Fruit fly (Drosophila melanogaster) whole organism, embryonic: Measurements from ENCODE around the gene pr.

ENCODE experiments used
- ATbp ChIP-seq: fragments of 200-800 bp; sonication (Bioruptor generic); optimal IDR thresholded peaks from 2 replicates; lab custom pipeline; 2017; ENCODE audit warnings: missing biosample characterization, mild to moderate bottlenecking, missing genetic modification characterization, missing genetic modification reagents
- CG10147 ChIP-seq: fragments of 200-800 bp; sonication (Bioruptor generic); optimal IDR thresholded peaks from 2 replicates; lab custom pipeline; 2019; ENCODE audit warnings: missing biosample characterization, mild to moderate bottlenecking, missing genetic modification characterization, moderate library complexity
- CG10274 ChIP-seq: fragments of 200-800 bp; sonication (Bioruptor generic); optimal IDR thresholded peaks from 3 replicates; lab custom pipeline; 2017; ENCODE audit warnings: missing biosample characterization, mild to moderate bottlenecking, missing genetic modification characterization
- CG10462 ChIP-seq: fragments of 200-800 bp; sonication (Bioruptor generic); optimal IDR thresholded peaks from 2 replicates; lab custom pipeline; 2016; ENCODE audit warnings: missing biosample characterization, missing genetic modification characterization
- CG11695 ChIP-seq: fragments of 200-800 bp; sonication (Bioruptor generic); IDR thresholded peaks from 3 replicates; pipeline ENCODE4 v1.3.6; 2022; ENCODE audit warnings: missing biosample characterization, missing genetic modification characterization
- CG12942 ChIP-seq: fragments of 200-800 bp; sonication (Bioruptor generic); optimal IDR thresholded peaks from 3 replicates; lab custom pipeline; 2016; ENCODE audit warnings: missing biosample characterization, missing genetic modification characterization
- CG13894 ChIP-seq: fragments of 200-800 bp; sonication (Bioruptor generic); optimal IDR thresholded peaks from 3 replicates; lab custom pipeline; 2018; ENCODE audit warnings: missing biosample characterization, mild to moderate bottlenecking, missing genetic modification characterization, moderate library complexity
- CG1602 ChIP-seq: fragments of 200-800 bp; sonication (Bioruptor generic); optimal IDR thresholded peaks from 3 replicates; lab custom pipeline; 2016; ENCODE audit warnings: missing biosample characterization, missing genetic modification characterization
- CG1603 ChIP-seq: fragments of 200-800 bp; sonication (Bioruptor generic); optimal IDR thresholded peaks from 2 replicates; lab custom pipeline; 2019; ENCODE audit warnings: missing biosample characterization, mild to moderate bottlenecking, missing genetic modification characterization, moderate library complexity
- CG17186 ChIP-seq: fragments of 200-800 bp; sonication (Bioruptor generic); optimal IDR thresholded peaks from 3 replicates; lab custom pipeline; 2017; ENCODE audit warnings: missing biosample characterization, missing genetic modification reagents, missing genetic modification characterization
- CG17829 ChIP-seq: fragments of 200-800 bp; optimal IDR thresholded peaks from 2 replicates; lab custom pipeline; 2019; ENCODE audit warnings: missing biosample characterization, mild to moderate bottlenecking, missing genetic modification characterization, moderate library complexity
- CG32772 ChIP-seq: fragments of 200-800 bp; sonication (Bioruptor generic); IDR thresholded peaks from 2 replicates; pipeline ENCODE4 v1.3.6; 2022; ENCODE audit warnings: missing biosample characterization, missing genetic modification characterization
- CG3281 ChIP-seq: fragments of 200-800 bp; sonication (Bioruptor generic); optimal IDR thresholded peaks from 3 replicates; lab custom pipeline; 2017; ENCODE audit warnings: missing biosample characterization, mild to moderate bottlenecking, missing genetic modification characterization
- CG33213 ChIP-seq: fragments of 200-800 bp; sonication (Bioruptor generic); optimal IDR thresholded peaks from 3 replicates; lab custom pipeline; 2016; ENCODE audit warnings: missing biosample characterization, missing genetic modification characterization
- CG42726 ChIP-seq: fragments of 200-800 bp; sonication (Bioruptor generic); IDR thresholded peaks from 2 replicates; pipeline ENCODE4 v1.3.6; 2022; ENCODE audit warnings: missing biosample characterization, missing genetic modification characterization; ENCODE audit not compliant: partially characterized antibody
- CG5245 ChIP-seq: fragments of 200-800 bp; sonication (Bioruptor generic); optimal IDR thresholded peaks from 3 replicates; lab custom pipeline; 2016; ENCODE audit warnings: missing biosample characterization, missing genetic modification characterization
- CG6272 ChIP-seq: fragments of 200-800 bp; sonication (Bioruptor generic); IDR thresholded peaks from 2 replicates; pipeline ENCODE4 v1.3.6; 2022; ENCODE audit warnings: missing biosample characterization, missing genetic modification characterization
- CG6791 ChIP-seq: fragments of 200-800 bp; sonication (Bioruptor generic); IDR thresholded peaks from 3 replicates; pipeline ENCODE4 v1.3.6; 2022; ENCODE audit warnings: missing biosample characterization, missing genetic modification characterization; ENCODE audit not compliant: partially characterized antibody
- CG7556 ChIP-seq: fragments of 200-800 bp; sonication (Bioruptor generic); optimal IDR thresholded peaks from 2 replicates; lab custom pipeline; 2017; ENCODE audit warnings: missing biosample characterization, mild to moderate bottlenecking, missing genetic modification characterization
- CG7839 ChIP-seq: fragments of 200-800 bp; sonication (Bioruptor generic); optimal IDR thresholded peaks from 3 replicates; lab custom pipeline; 2018; ENCODE audit warnings: missing biosample characterization, mild to moderate bottlenecking, missing genetic modification characterization, moderate library complexity
- Eip74EF ChIP-seq, 2 experiments: fragments of 200-800 bp in 1 of 2; fragments of >200 bp in 1 of 2; sonication (Bioruptor generic) in 1 of 2; optimal IDR thresholded peaks; 2 replicates each; lab custom pipeline; 2017 to 2019; ENCODE audit warnings: missing biosample characterization in 2 of 2, missing genetic modification characterization in 2 of 2, mild to moderate bottlenecking in 1 of 2, moderate library complexity in 1 of 2
- Ets65A ChIP-seq: fragments of 200-800 bp; sonication (Bioruptor generic); peaks from one replicate; lab custom pipeline; 2016; ENCODE audit warnings: missing biosample characterization, missing genetic modification characterization
- Hey ChIP-seq: fragments of 200-800 bp; sonication (Bioruptor generic); optimal IDR thresholded peaks from 3 replicates; lab custom pipeline; 2018; ENCODE audit warnings: missing biosample characterization, mild to moderate bottlenecking, missing genetic modification characterization
- Jarid2 ChIP-seq: fragments of 200-800 bp; sonication (Bioruptor generic); optimal IDR thresholded peaks from 3 replicates; lab custom pipeline; 2017; ENCODE audit warnings: mild to moderate bottlenecking, missing biosample characterization, missing genetic modification reagents, missing genetic modification characterization
- MBD-R2 ChIP-seq: fragments of 200-800 bp; sonication (Bioruptor generic); IDR thresholded peaks from 2 replicates; pipeline ENCODE4 v1.3.6; 2022; ENCODE audit warnings: missing biosample characterization, missing genetic modification characterization
- Oaz ChIP-seq: fragments of 200-800 bp; sonication (Bioruptor generic); IDR thresholded peaks from 2 replicates; pipeline ENCODE4 v1.3.6; 2022; ENCODE audit warnings: missing biosample characterization, missing genetic modification characterization
- Ptx1 ChIP-seq: fragments of 200-800 bp; sonication (Bioruptor generic); IDR thresholded peaks from 2 replicates; pipeline ENCODE4 v1.3.6; 2022; ENCODE audit warnings: missing biosample characterization, missing genetic modification characterization
- Sox102F ChIP-seq: fragments of 200-800 bp; sonication (Bioruptor generic); optimal IDR thresholded peaks from 2 replicates; lab custom pipeline; 2018; ENCODE audit warnings: missing biosample characterization, mild to moderate bottlenecking, missing genetic modification characterization, moderate library complexity
- Vsx1 ChIP-seq: fragments of 200-800 bp; sonication (Bioruptor generic); optimal IDR thresholded peaks from 2 replicates; lab custom pipeline; 2017; ENCODE audit warnings: missing biosample characterization, mild to moderate bottlenecking, missing genetic modification characterization, missing genetic modification reagents
- YL-1 ChIP-seq: fragments of 200-800 bp; sonication (Bioruptor generic); optimal IDR thresholded peaks from 3 replicates; lab custom pipeline; 2017; ENCODE audit warnings: missing biosample characterization, mild to moderate bottlenecking, missing genetic modification characterization
- ab ChIP-seq: fragments of 200-800 bp; sonication (Bioruptor generic); optimal IDR thresholded peaks from 2 replicates; lab custom pipeline; 2016; ENCODE audit warnings: missing biosample characterization, missing genetic modification characterization
- ase ChIP-seq: fragments of 200-800 bp; sonication (Bioruptor generic); IDR thresholded peaks from 3 replicates; pipeline ENCODE4 v1.3.6; 2022; ENCODE audit warnings: missing biosample characterization, missing genetic modification characterization
- bbx ChIP-seq: fragments of 200-800 bp; sonication (Bioruptor generic); IDR thresholded peaks from 2 replicates; pipeline ENCODE4 v1.3.6; 2022; ENCODE audit warnings: missing biosample characterization, missing genetic modification characterization; ENCODE audit not compliant: partially characterized antibody
- cato ChIP-seq: fragments of 200-800 bp; sonication (Bioruptor generic); optimal IDR thresholded peaks from 2 replicates; lab custom pipeline; 2016; ENCODE audit warnings: missing biosample characterization, missing genetic modification characterization, borderline replicate concordance
- chinmo ChIP-seq: fragments of 200-800 bp; sonication (Bioruptor generic); IDR thresholded peaks from 4 replicates; pipeline ENCODE4 v1.3.6; 2022; ENCODE audit warnings: missing biosample characterization, missing genetic modification characterization; ENCODE audit not compliant: partially characterized antibody
- crc ChIP-seq: fragments of 200-800 bp; sonication (Bioruptor generic); optimal IDR thresholded peaks from 2 replicates; lab custom pipeline; 2016; ENCODE audit warnings: missing biosample characterization, missing genetic modification characterization
- da ChIP-seq: fragments of 200-800 bp; sonication (Bioruptor generic); optimal IDR thresholded peaks from 2 replicates; lab custom pipeline; 2016; ENCODE audit warnings: missing biosample characterization, missing genetic modification characterization
- dimm ChIP-seq: fragments of 200-800 bp; sonication (Bioruptor generic); IDR thresholded peaks from 2 replicates; pipeline ENCODE4 v1.3.6; 2022; ENCODE audit warnings: missing biosample characterization, missing genetic modification characterization
- dpn ChIP-seq, 2 experiments: fragments of 200-800 bp; sonication (Bioruptor generic); optimal IDR thresholded peaks; 3 replicates each; lab custom pipeline; 2016; ENCODE audit warnings: missing biosample characterization in 2 of 2, missing genetic modification characterization in 2 of 2
- fd102C ChIP-seq: fragments of 200-800 bp; sonication (Bioruptor generic); optimal IDR thresholded peaks from 2 replicates; lab custom pipeline; 2018; ENCODE audit warnings: missing biosample characterization, mild to moderate bottlenecking, missing genetic modification characterization, moderate library complexity
- gem ChIP-seq: fragments of 200-800 bp; sonication (Bioruptor generic); optimal IDR thresholded peaks from 2 replicates; lab custom pipeline; 2019; ENCODE audit warnings: missing biosample characterization, mild to moderate bottlenecking, missing genetic modification characterization, moderate library complexity
- grn ChIP-seq: fragments of 200-800 bp; sonication (Bioruptor generic); optimal IDR thresholded peaks from 3 replicates; lab custom pipeline; 2017; ENCODE audit warnings: missing biosample characterization, missing genetic modification characterization
- pan ChIP-seq, 4 experiments: fragments of >200 bp in 3 of 4; fragments of 200-800 bp in 1 of 4; sonication (Bioruptor generic) in 1 of 4; optimal IDR thresholded peaks in 3 of 4; IDR thresholded peaks in 1 of 4; 2 replicates each; pipeline versions ENCODE4 v1.3.6 to Lab custom; 2017 to 2022; ENCODE audit warnings: missing biosample characterization in 2 of 4, missing genetic modification characterization in 2 of 4, mixed read lengths in 1 of 4
- pho ChIP-seq: fragments of 200-800 bp; sonication (Bioruptor generic); optimal IDR thresholded peaks from 2 replicates; lab custom pipeline; 2016; ENCODE audit warnings: missing biosample characterization, missing genetic modification characterization
- phol ChIP-seq: fragments of 200-800 bp; sonication (Bioruptor generic); optimal IDR thresholded peaks from 3 replicates; lab custom pipeline; 2018; ENCODE audit warnings: missing biosample characterization, mild to moderate bottlenecking, missing genetic modification characterization, moderate library complexity
- shn ChIP-seq: fragments of 200-800 bp; sonication (Bioruptor generic); optimal IDR thresholded peaks from 3 replicates; lab custom pipeline; 2016; ENCODE audit warnings: missing biosample characterization, missing genetic modification characterization
- slbo ChIP-seq: fragments of 200-800 bp; sonication (Bioruptor generic); IDR thresholded peaks from 2 replicates; pipeline ENCODE4 v1.3.6; 2022; ENCODE audit warnings: missing biosample characterization, missing genetic modification characterization
- toy ChIP-seq: fragments of 200-800 bp; sonication (Bioruptor generic); IDR thresholded peaks from 2 replicates; pipeline ENCODE4 v1.3.6; 2022; ENCODE audit warnings: missing biosample characterization, missing genetic modification characterization

pr gene

dm6 chr2L:20082965-20083855 lies 8.0 kb upstream of the pr start (continued):
- no peak for TF ChIP-seq Eip74EF (GFP tag; optimal IDR thresholded peaks at IDR 0.05; lab: Kevin White, UChicago)
- no peak for TF ChIP-seq CG11695 (GFP tag; lab: Robert Waterston, UW)
- TF ChIP-seq fd102C (GFP tag; lab: Kevin White, UChicago): no peak
- TF ChIP-seq CG42726: no peak
- no peak for TF ChIP-seq ab (GFP tag; lab: Kevin White, UChicago)
- TF ChIP-seq Jarid2 (GFP tag; lab: Kevin White, UChicago): no peak
- TF ChIP-seq toy: no peak
- TF ChIP-seq CG33213 (GFP tag; lab: Kevin White, UChicago): no peak
- TF ChIP-seq MBD-R2 (GFP tag; lab: Robert Waterston, UW): no peak
- TF ChIP-seq CG10274 (GFP tag; lab: Kevin White, UChicago): no peak
- TF ChIP-seq CG6272 (GFP tag; lab: Robert Waterston, UW): no peak
- peak; percentile 30 for TF ChIP-seq CG10147 (GFP tag; lab: Kevin White, UChicago)
- peak; percentile 29 for TF ChIP-seq CG7556 (GFP tag; lab: Kevin White, UChicago)
- no peak for TF ChIP-seq pho (GFP tag; lab: Kevin White, UChicago)
- TF ChIP-seq dimm (GFP tag; lab: Robert Waterston, UW): no peak
- peak; percentile 5 for TF ChIP-seq phol (tag; lab: Kevin White, UChicago)
- peak; percentile 12 for TF ChIP-seq crc
- no peak for TF ChIP-seq pan (optimal IDR thresholded peaks at IDR 0.05; lab: Kevin White, UChicago)
- peak in 1 of 2 experiments; percentile 23 for TF ChIP-seq pan (GFP tag; optimal IDR thresholded peaks at IDR 0.05 in 1 of 2, IDR thresholded peaks at IDR 0.05 in 1 of 2)
- peak; percentile 47 for TF ChIP-seq Sox102F (GFP tag; lab: Kevin White, UChicago)
- TF ChIP-seq CG3281 (GFP tag; lab: Kevin White, UChicago): peak; percentile 36
- peak; percentile 66 for TF ChIP-seq Ets65A (GFP tag; lab: Kevin White, UChicago)
- peak; percentile 34; the same call in 1 of the 2 replicates for TF ChIP-seq Ptx1
- no peak for TF ChIP-seq bbx
- peak; percentile 8 for TF ChIP-seq ATbp (GFP tag; lab: Kevin White, UChicago)
- no peak for TF ChIP-seq CG17829 (tag; lab: Kevin White, UChicago)
- TF ChIP-seq dpn (GFP tag; optimal IDR thresholded peaks at IDR 0.05; lab: Kevin White, UChicago): peak in 1 of 2 experiments; percentile 5
- no peak for TF ChIP-seq Hey (tag; lab: Kevin White, UChicago)
- TF ChIP-seq Vsx1: no peak
- TF ChIP-seq CG10462 (GFP tag; lab: Kevin White, UChicago): no peak
- no peak for TF ChIP-seq CG32772 (GFP tag; lab: Robert Waterston, UW)
- TF ChIP-seq chinmo (GFP tag; lab: Robert Waterston, UW): peak; percentile 86; the same call in 2 of the 4 replicates
- no peak for TF ChIP-seq CG13894 (tag; lab: Kevin White, UChicago)
- TF ChIP-seq CG17186 (GFP tag; lab: Kevin White, UChicago): no peak
- peak; percentile 23 for TF ChIP-seq CG1603
- no peak for TF ChIP-seq da
- TF ChIP-seq cato (GFP tag; lab: Kevin White, UChicago): no peak
- no peak for TF ChIP-seq CG6791
- no peak for TF ChIP-seq ase (GFP tag; lab: Robert Waterston, UW)
- no peak for TF ChIP-seq CG5245 (GFP tag; lab: Kevin White, UChicago)
- TF ChIP-seq grn: no peak
- TF ChIP-seq slbo (GFP tag; lab: Robert Waterston, UW): peak; percentile 51
- peak; percentile 45 for TF ChIP-seq gem (tag; lab: Kevin White, UChicago)
- no peak for TF ChIP-seq YL-1 (GFP tag; lab: Kevin White, UChicago)
- no peak for TF ChIP-seq shn (GFP tag; lab: Kevin White, UChicago)
- no peak for TF ChIP-seq CG12942 (GFP tag; lab: Kevin White, UChicago)
- peak; percentile 10 for TF ChIP-seq CG1602 (GFP tag; lab: Kevin White, UChicago)
- TF ChIP-seq CG7839 (tag; lab: Kevin White, UChicago): no peak
- no peak for TF ChIP-seq Oaz (GFP tag; lab: Robert Waterston, UW)
